Worm (Caenorhabditis elegans) whole organism, mixed stage, embryonic: Measurements from ENCODE around the gene srg-59.

ENCODE experiments used
- M03D4.4 ChIP-seq: sonication (generic microtip); optimal IDR thresholded peaks from 2 replicates; lab custom pipeline; 2017; ENCODE audit warnings: mild to moderate bottlenecking, missing genetic modification characterization, missing compliant biosample characterization
- blmp-1 ChIP-seq: fragments of 150-350 bp; optimal IDR thresholded peaks from 2 replicates; lab custom pipeline; 2014; ENCODE audit warnings: missing biosample characterization, missing genetic modification characterization
- ceh-39 ChIP-seq: fragments of 150-350 bp; optimal IDR thresholded peaks from 2 replicates; lab custom pipeline; 2014; ENCODE audit warnings: missing biosample characterization, missing genetic modification characterization
- ceh-43 ChIP-seq: fragments of 200-800 bp; sonication (Bioruptor generic); optimal IDR thresholded peaks from 2 replicates; lab custom pipeline; 2018; ENCODE audit warnings: mild to moderate bottlenecking, missing genetic modification characterization, moderate library complexity, missing compliant biosample characterization
- ceh-83 ChIP-seq: fragments of 200-800 bp; sonication (Bioruptor generic); optimal IDR thresholded peaks from 2 replicates; lab custom pipeline; 2018; ENCODE audit warnings: mild to moderate bottlenecking, missing genetic modification characterization, missing compliant biosample characterization
- ces-1 ChIP-seq: fragments of 150-350 bp; optimal IDR thresholded peaks from 2 replicates; lab custom pipeline; 2014; ENCODE audit warnings: missing biosample characterization, missing genetic modification reagents, missing genetic modification characterization
- cnd-1 ChIP-seq: fragments of 200-800 bp; sonication (Bioruptor generic); optimal IDR thresholded peaks from 2 replicates; lab custom pipeline; 2018; ENCODE audit warnings: mild to moderate bottlenecking, missing genetic modification characterization, missing compliant biosample characterization
- drap-1 ChIP-seq: fragments of 200-800 bp; sonication (Bioruptor generic); optimal IDR thresholded peaks from 3 replicates; lab custom pipeline; 2018; ENCODE audit warnings: mild to moderate bottlenecking, missing genetic modification characterization, missing compliant biosample characterization
- elt-1 ChIP-seq: sonication (generic microtip); optimal IDR thresholded peaks from 2 replicates; lab custom pipeline; 2017; ENCODE audit warnings: missing genetic modification characterization, mild to moderate bottlenecking, missing compliant biosample characterization, antibody characterized with exemption, moderate library complexity, borderline replicate concordance; ENCODE audit not compliant: insufficient read depth
- elt-3 ChIP-seq: fragments of 150-350 bp; optimal IDR thresholded peaks from 2 replicates; lab custom pipeline; 2014; ENCODE audit warnings: missing biosample characterization, missing genetic modification characterization
- flh-1 ChIP-seq: fragments of 200-800 bp; sonication (Bioruptor generic); optimal IDR thresholded peaks from 2 replicates; lab custom pipeline; 2018; ENCODE audit warnings: mild to moderate bottlenecking, missing genetic modification characterization, moderate library complexity, missing compliant biosample characterization
- ham-2 ChIP-seq: fragments of 200-800 bp; sonication (Bioruptor generic); optimal IDR thresholded peaks from 2 replicates; lab custom pipeline; 2018; ENCODE audit warnings: mild to moderate bottlenecking, missing genetic modification characterization, missing compliant biosample characterization
- hlh-1 ChIP-seq: fragments of 150-350 bp; optimal IDR thresholded peaks from 2 replicates; lab custom pipeline; 2014; ENCODE audit warnings: missing biosample characterization, missing genetic modification reagents, missing genetic modification characterization
- lin-32 ChIP-seq: fragments of 200-800 bp; sonication (Bioruptor generic); optimal IDR thresholded peaks from 2 replicates; lab custom pipeline; 2018; ENCODE audit warnings: mild to moderate bottlenecking, missing genetic modification characterization, missing compliant biosample characterization
- lsy-2 ChIP-seq: fragments of 150-350 bp; optimal IDR thresholded peaks from 2 replicates; lab custom pipeline; 2014; ENCODE audit warnings: missing biosample characterization, missing genetic modification characterization
- mab-5 ChIP-seq: fragments of 150-350 bp; optimal IDR thresholded peaks from 2 replicates; lab custom pipeline; 2014; ENCODE audit warnings: missing biosample characterization, missing genetic modification characterization
- mep-1 ChIP-seq: fragments of 150-350 bp; optimal IDR thresholded peaks from 2 replicates; lab custom pipeline; 2017; ENCODE audit warnings: missing biosample characterization, missing genetic modification reagents, missing genetic modification characterization, inconsistent platforms
- nhr-12 ChIP-seq: fragments of 150-350 bp; optimal IDR thresholded peaks from 2 replicates; lab custom pipeline; 2014; ENCODE audit warnings: missing biosample characterization, missing genetic modification characterization
- nhr-2 ChIP-seq: fragments of 150-350 bp; optimal IDR thresholded peaks from 2 replicates; lab custom pipeline; 2014; ENCODE audit warnings: missing biosample characterization, missing genetic modification characterization
- nhr-237 ChIP-seq: fragments of 150-350 bp; optimal IDR thresholded peaks from 2 replicates; lab custom pipeline; 2014; ENCODE audit warnings: missing biosample characterization, missing genetic modification characterization
- nhr-28 ChIP-seq: fragments of 150-350 bp; optimal IDR thresholded peaks from 2 replicates; lab custom pipeline; 2014; ENCODE audit warnings: missing biosample characterization, missing genetic modification characterization
- nhr-76 ChIP-seq: sonication (generic microtip); optimal IDR thresholded peaks from 2 replicates; lab custom pipeline; 2017; ENCODE audit warnings: missing biosample characterization, missing genetic modification characterization
- pha-4 ChIP-seq: fragments of 150-350 bp; optimal IDR thresholded peaks from 2 replicates; lab custom pipeline; 2018; ENCODE audit warnings: missing biosample characterization, missing genetic modification reagents, missing genetic modification characterization
- sem-2 ChIP-seq: fragments of 200-800 bp; sonication (Bioruptor generic); optimal IDR thresholded peaks from 2 replicates; lab custom pipeline; 2018; ENCODE audit warnings: mild to moderate bottlenecking, missing genetic modification characterization, missing compliant biosample characterization
- sptf-1 ChIP-seq: sonication (generic microtip); optimal IDR thresholded peaks from 2 replicates; lab custom pipeline; 2017; ENCODE audit warnings: mild to moderate bottlenecking, missing genetic modification characterization, moderate library complexity, missing compliant biosample characterization
- tbx-8 ChIP-seq: fragments of 200-800 bp; sonication (Bioruptor generic); optimal IDR thresholded peaks from 2 replicates; lab custom pipeline; 2018; ENCODE audit warnings: mild to moderate bottlenecking, missing genetic modification characterization, moderate library complexity, missing compliant biosample characterization
- unc-120 ChIP-seq: sonication (generic microtip); optimal IDR thresholded peaks from 2 replicates; lab custom pipeline; 2017; ENCODE audit warnings: missing genetic modification characterization, missing compliant biosample characterization; ENCODE audit not compliant: poor library complexity, severe bottlenecking
- unc-39 ChIP-seq: fragments of 150-350 bp; optimal IDR thresholded peaks from 2 replicates; lab custom pipeline; 2014; ENCODE audit warnings: missing biosample characterization, missing genetic modification characterization
- zip-8 ChIP-seq: fragments of 150-350 bp; optimal IDR thresholded peaks from 2 replicates; lab custom pipeline; 2014; ENCODE audit warnings: missing biosample characterization, missing genetic modification characterization
- ztf-11 ChIP-seq: fragments of 150-350 bp; optimal IDR thresholded peaks from 2 replicates; lab custom pipeline; 2014; ENCODE audit warnings: missing biosample characterization, missing genetic modification characterization

srg-59 gene

DNA sequence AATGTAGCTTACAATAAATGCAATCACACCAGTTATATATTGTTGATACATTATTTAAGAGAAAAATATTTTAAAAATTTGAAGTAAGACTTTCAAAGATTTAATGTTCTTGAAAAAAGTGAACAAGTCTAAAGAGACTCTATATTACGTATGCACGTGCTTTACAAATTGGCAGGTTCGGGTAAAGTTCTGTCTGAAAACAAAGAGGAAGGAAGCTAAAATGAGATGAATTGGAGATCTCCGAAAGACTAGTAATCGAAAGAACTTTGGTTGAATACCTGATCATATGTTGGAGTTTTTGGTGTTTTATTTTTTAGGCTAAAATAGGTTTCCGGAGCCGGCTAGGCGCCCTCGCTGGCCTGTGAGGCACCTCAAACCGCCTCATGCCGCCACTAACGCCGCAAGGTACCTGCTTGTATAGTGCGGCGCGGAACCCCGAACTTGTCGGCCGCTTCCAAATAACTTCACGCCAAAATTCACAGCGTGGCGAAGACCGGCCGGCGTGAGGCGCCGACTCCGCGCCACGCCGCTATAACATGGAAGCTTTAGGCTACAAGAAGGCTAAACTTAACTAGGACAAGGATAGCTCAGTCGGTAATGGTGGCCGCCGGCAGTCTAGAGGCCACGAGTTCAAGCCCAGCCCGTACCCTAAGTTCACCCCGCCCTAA, 32.2 kb upstream of the srg-59 start, which contains the start of gene srx-28:
Gene srx-28, minus strand, starts transcription at position 51 of the 668 bp plus-strand sequence.
- no peak for TF ChIP-seq lsy-2 (tag; lab: Kevin White, UChicago)
- no peak for TF ChIP-seq ceh-39 (tag; lab: Kevin White, UChicago)
- TF ChIP-seq zip-8 = no peak
- no peak for TF ChIP-seq ceh-43 (GFP tag; lab: Kevin White, UChicago)
- no peak for TF ChIP-seq M03D4.4 (tag; lab: Kevin White, UChicago)

DNA sequence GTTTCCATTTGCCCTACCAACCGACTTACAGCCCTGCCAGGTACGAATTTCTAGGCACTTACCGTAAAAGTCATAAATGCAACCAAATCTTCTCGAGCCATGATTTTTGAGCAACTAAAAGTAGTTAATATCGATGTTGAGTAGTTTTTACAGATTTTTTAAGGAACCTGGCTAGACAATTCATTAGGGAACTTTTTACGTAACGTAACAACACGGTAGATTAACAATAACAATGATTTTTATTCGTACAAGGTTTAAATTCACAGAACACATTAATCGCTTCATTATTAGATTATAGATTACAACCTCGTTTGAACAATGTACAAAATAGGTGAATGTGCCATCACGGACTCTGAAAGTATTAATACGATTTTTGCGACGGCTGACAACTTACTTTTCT, 27.9 kb upstream of the srg-59 start, which contains the start of gene srx-26:
Gene srx-26, minus strand, starts transcription at position 101 of the 400 bp plus-strand sequence.
- TF ChIP-seq ceh-83 (GFP tag; lab: Kevin White, UChicago) = no peak
- TF ChIP-seq mep-1 (tag; lab: Kevin White, UChicago) = no peak
- no peak for TF ChIP-seq unc-120 (tag; lab: Kevin White, UChicago)
- TF ChIP-seq ham-2 = no peak
- TF ChIP-seq nhr-76 (tag; lab: Kevin White, UChicago) = no peak
- TF ChIP-seq sptf-1 (tag; lab: Kevin White, UChicago) = no peak
- no peak for TF ChIP-seq ceh-39 (tag; lab: Kevin White, UChicago)
- TF ChIP-seq flh-1 (GFP tag; lab: Kevin White, UChicago) = no peak
- TF ChIP-seq pha-4 (tag; lab: Kevin White, UChicago) = no peak
- TF ChIP-seq zip-8 = no peak
- TF ChIP-seq nhr-2 = no peak
- no peak for TF ChIP-seq sem-2 (GFP tag; lab: Kevin White, UChicago)
- TF ChIP-seq unc-39 = no peak
- TF ChIP-seq nhr-28 (tag; lab: Kevin White, UChicago) = no peak
- TF ChIP-seq nhr-237 (tag; lab: Kevin White, UChicago) = no peak
- no peak for TF ChIP-seq mab-5

DNA sequence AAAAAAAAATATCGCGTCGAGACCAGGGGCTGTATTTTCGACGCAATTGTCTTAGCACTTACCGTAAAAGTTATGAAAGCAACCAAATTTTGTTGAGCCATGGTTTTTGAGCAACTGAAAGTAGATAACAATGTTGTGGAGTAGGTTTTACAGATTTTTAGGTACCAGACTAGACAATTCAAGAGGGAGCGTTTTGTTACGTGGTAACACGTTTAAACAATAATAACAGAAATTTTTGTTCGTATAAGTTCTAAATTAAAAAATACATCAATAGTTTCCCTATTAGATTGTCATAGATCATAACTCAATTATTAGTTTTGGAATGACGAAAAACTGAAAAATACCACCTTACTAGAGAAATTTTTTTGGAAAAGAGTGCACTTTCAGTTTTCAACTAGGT, 24.9 kb upstream of the srg-59 start, which contains the start of gene srx-24:
Gene srx-24, minus strand, starts transcription at position 101 of the 400 bp plus-strand sequence.
- no peak for TF ChIP-seq pha-4 (tag; lab: Kevin White, UChicago)

DNA sequence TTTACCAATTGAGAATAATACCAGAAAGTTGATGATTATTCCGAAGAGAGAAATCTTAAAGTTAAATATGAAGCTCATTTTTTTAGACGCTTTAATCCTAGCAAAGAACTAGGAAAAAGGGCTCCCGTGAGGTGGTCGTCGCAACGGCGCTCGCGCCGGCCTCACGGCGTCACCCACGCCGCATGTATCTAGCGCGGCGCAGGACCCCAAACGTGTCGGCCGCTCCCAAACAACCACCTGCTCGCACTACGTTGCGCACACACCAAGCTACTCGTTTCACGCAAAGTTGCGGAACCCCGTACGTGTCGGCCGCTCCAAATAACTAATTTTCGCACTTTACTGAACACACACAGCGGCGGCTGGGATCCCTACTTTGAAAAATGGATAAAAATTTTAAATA, 21.3 kb upstream of the srg-59 start:
- TF ChIP-seq nhr-2 (no peak), M03D4.4 (tag; lab: Kevin White, UChicago) (no peak), ztf-11 (tag; lab: Kevin White, UChicago) (no peak), drap-1 (GFP tag; lab: Kevin White, UChicago) (no peak), pha-4 (tag; lab: Kevin White, UChicago) (no peak), blmp-1 (tag; lab: Kevin White, UChicago) (no peak), unc-39 (no peak), ham-2 (no peak), elt-1 (tag; lab: Kevin White, UChicago) (no peak), zip-8 (no peak), ceh-43 (GFP tag; lab: Kevin White, UChicago) (no peak), nhr-12 (tag; lab: Kevin White, UChicago) (no peak), nhr-237 (tag; lab: Kevin White, UChicago) (no peak), lin-32 (GFP tag; lab: Kevin White, UChicago) (no peak), lsy-2 (tag; lab: Kevin White, UChicago) (no peak), flh-1 (GFP tag; lab: Kevin White, UChicago) (no peak), ces-1 (GFP tag; lab: Kevin White, UChicago) (no peak), tbx-8 (GFP tag; lab: Kevin White, UChicago) (no peak), hlh-1 (tag; lab: Kevin White, UChicago) (no peak)

DNA sequence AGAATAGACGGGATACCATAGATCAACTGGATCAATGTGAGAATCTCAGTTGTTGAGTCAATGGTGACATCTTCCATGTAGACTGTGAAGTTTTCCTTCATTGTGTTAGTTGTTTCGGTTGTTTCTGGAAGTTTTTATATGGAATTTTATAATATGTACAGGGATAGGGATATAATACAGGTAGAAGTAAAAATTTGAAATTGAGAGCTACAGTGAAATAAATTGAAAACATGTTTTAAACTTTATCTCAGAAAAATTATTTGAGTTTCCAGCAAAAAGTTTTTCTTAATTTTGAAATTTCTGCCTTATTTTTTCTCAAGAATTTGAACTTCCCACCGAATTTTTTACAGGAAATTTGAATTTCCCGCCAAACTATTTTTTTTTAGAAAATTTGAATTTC, 17.2 kb upstream of the srg-59 start, which contains the start of gene srg-62:
Gene srg-62, minus strand, starts transcription at position 101 of the 400 bp plus-strand sequence.
- TF ChIP-seq cnd-1 (no peak), nhr-28 (tag; lab: Kevin White, UChicago) (no peak), ces-1 (GFP tag; lab: Kevin White, UChicago) (no peak), lin-32 (GFP tag; lab: Kevin White, UChicago) (no peak), elt-3 (no peak)
